Worm (Caenorhabditis elegans) whole organism, L4 larva: Measurements from ENCODE around the gene mpz-1.

Source experiments
- F10B5.3 ChIP-seq: sonication (generic microtip); optimal IDR thresholded peaks from 2 replicates; lab custom pipeline; 2016; ENCODE audit warnings: mild to moderate bottlenecking, missing genetic modification characterization, missing compliant biosample characterization
- F37D6.2 ChIP-seq: sonication (generic microtip); optimal IDR thresholded peaks from 2 replicates; lab custom pipeline; 2016; ENCODE audit warnings: mild to moderate bottlenecking, missing genetic modification characterization, missing compliant biosample characterization
- F44E2.7 ChIP-seq: fragments of 200-800 bp; sonication (Bioruptor generic); IDR thresholded peaks from 2 replicates; pipeline ENCODE4 v2.1.2; 2022; ENCODE audit warnings: missing genetic modification characterization, missing compliant biosample characterization
- T20F7.1 ChIP-seq: fragments of 200-800 bp; sonication (Bioruptor generic); optimal IDR thresholded peaks from 2 replicates; lab custom pipeline; 2018; ENCODE audit warnings: mild to moderate bottlenecking, missing genetic modification characterization, missing compliant biosample characterization
- T26A8.4 ChIP-seq: fragments of 200-800 bp; sonication (Bioruptor generic); IDR thresholded peaks from 2 replicates; pipeline ENCODE4 v1.3.6; 2022; ENCODE audit warnings: missing genetic modification characterization, missing compliant biosample characterization
- Y105C5A.15 ChIP-seq: fragments of 200-800 bp; sonication (Bioruptor generic); IDR thresholded peaks from 2 replicates; pipeline ENCODE4 v1.3.6; 2022; ENCODE audit warnings: missing genetic modification characterization, missing compliant biosample characterization
- ZK546.5 ChIP-seq, 2 experiments: sonication (generic microtip); optimal IDR thresholded peaks; 2 replicates each; lab custom pipeline; 2017; ENCODE audit warnings: missing biosample characterization in 2 of 2, missing genetic modification characterization in 2 of 2
- aly-2 ChIP-seq: sonication (generic microtip); optimal IDR thresholded peaks from 2 replicates; lab custom pipeline; 2018; ENCODE audit warnings: missing biosample characterization, missing genetic modification characterization
- attf-4 ChIP-seq: sonication (generic microtip); optimal IDR thresholded peaks from 3 replicates; lab custom pipeline; 2017; ENCODE audit warnings: missing biosample characterization, missing genetic modification characterization
- ceh-62 ChIP-seq: sonication (generic microtip); optimal IDR thresholded peaks from 2 replicates; lab custom pipeline; 2017; ENCODE audit warnings: missing biosample characterization, missing genetic modification characterization
- ctbp-1 ChIP-seq: fragments of 200-800 bp; sonication (Bioruptor generic); IDR thresholded peaks from 2 replicates; pipeline ENCODE4 v1.3.6; 2022; ENCODE audit warnings: missing genetic modification reagents, missing genetic modification characterization, missing compliant biosample characterization
- daf-12 ChIP-seq: fragments of 150-350 bp; optimal IDR thresholded peaks from 2 replicates; lab custom pipeline; 2014; ENCODE audit warnings: missing biosample characterization, missing genetic modification reagents, missing genetic modification characterization
- daf-16 ChIP-seq, 3 experiments: sonication (generic microtip); optimal IDR thresholded peaks; 2 replicates each; lab custom pipeline; 2016 to 2017; ENCODE audit warnings: missing genetic modification characterization in 3 of 3, missing genetic modification reagents in 3 of 3, mild to moderate bottlenecking in 2 of 3, missing compliant biosample characterization in 2 of 3, missing biosample characterization in 1 of 3, moderate library complexity in 1 of 3
- daf-8 ChIP-seq: fragments of 200-800 bp; sonication (Bioruptor generic); IDR thresholded peaks from 2 replicates; pipeline ENCODE4 v1.3.6; 2022; ENCODE audit warnings: missing genetic modification characterization, missing compliant biosample characterization
- dmd-9 ChIP-seq: fragments of 200-800 bp; sonication (Bioruptor generic); IDR thresholded peaks from 2 replicates; pipeline ENCODE4 v1.3.6; 2022; ENCODE audit warnings: missing genetic modification reagents, missing genetic modification characterization, missing compliant biosample characterization
- dpl-1 ChIP-seq: fragments of 150-350 bp; optimal IDR thresholded peaks from 2 replicates; lab custom pipeline; 2014; ENCODE audit warnings: missing biosample characterization, missing genetic modification reagents, missing genetic modification characterization
- egl-27 ChIP-seq: sonication (generic microtip); optimal IDR thresholded peaks from 3 replicates; lab custom pipeline; 2017; ENCODE audit warnings: missing biosample characterization, missing genetic modification reagents, missing genetic modification characterization
- egl-43 ChIP-seq: fragments of 200-800 bp; sonication (Bioruptor generic); IDR thresholded peaks from 2 replicates; pipeline ENCODE4 v1.3.6; 2022; ENCODE audit warnings: missing genetic modification reagents, missing genetic modification characterization, missing compliant biosample characterization
- fos-1 ChIP-seq: fragments of 150-350 bp; optimal IDR thresholded peaks from 2 replicates; lab custom pipeline; 2014; ENCODE audit warnings: missing biosample characterization, missing genetic modification characterization
- hif-1 ChIP-seq, 2 experiments: sonication (generic microtip); optimal IDR thresholded peaks; 2 replicates each; lab custom pipeline; 2016 to 2017; ENCODE audit warnings: missing compliant biosample characterization in 2 of 2, missing genetic modification characterization in 2 of 2, missing genetic modification reagents in 2 of 2, missing genotype in 2 of 2, mild to moderate bottlenecking in 1 of 2
- hlh-11 ChIP-seq: fragments of 200-800 bp; sonication (Bioruptor generic); optimal IDR thresholded peaks from 2 replicates; lab custom pipeline; 2018; ENCODE audit warnings: mild to moderate bottlenecking, missing genetic modification characterization, missing compliant biosample characterization
- jun-1 ChIP-seq: fragments of 150-350 bp; optimal IDR thresholded peaks from 2 replicates; lab custom pipeline; 2014; ENCODE audit warnings: missing biosample characterization, missing genetic modification reagents, missing genetic modification characterization
- lin-13 ChIP-seq: fragments of 150-350 bp; optimal IDR thresholded peaks from 2 replicates; lab custom pipeline; 2014; ENCODE audit warnings: missing biosample characterization, missing genetic modification reagents, missing genetic modification characterization
- lin-15B ChIP-seq: fragments of 150-350 bp; sonication (generic microtip); optimal IDR thresholded peaks from 3 replicates; lab custom pipeline; 2014; ENCODE audit warnings: missing biosample characterization, missing genetic modification characterization
- lin-29 ChIP-seq: fragments of 200-800 bp; sonication (Bioruptor generic); IDR thresholded peaks from 2 replicates; pipeline ENCODE4 v1.3.6; 2022; ENCODE audit warnings: missing genetic modification reagents, missing genetic modification characterization, missing compliant biosample characterization
- lin-38 ChIP-seq: fragments of 200-800 bp; sonication (Bioruptor generic); IDR thresholded peaks from 2 replicates; pipeline ENCODE4 v1.3.6; 2022; ENCODE audit warnings: missing genetic modification reagents, missing genetic modification characterization, missing compliant biosample characterization
- lsy-2 ChIP-seq, 2 experiments: fragments of 150-350 bp in 1 of 2; sonication (generic microtip) in 1 of 2; optimal IDR thresholded peaks; 2 replicates each; lab custom pipeline; 2014 to 2017; ENCODE audit warnings: missing biosample characterization in 2 of 2, missing genetic modification characterization in 2 of 2
- mdl-1 ChIP-seq, 2 experiments: fragments of 150-350 bp in 1 of 2; sonication (generic microtip) in 1 of 2; optimal IDR thresholded peaks; 2 replicates each; lab custom pipeline; 2014 to 2017; ENCODE audit warnings: missing biosample characterization in 2 of 2, missing genetic modification characterization in 2 of 2
- mep-1 ChIP-seq: fragments of 150-350 bp; sonication (generic microtip); optimal IDR thresholded peaks from 3 replicates; lab custom pipeline; 2014; ENCODE audit warnings: missing biosample characterization, missing genetic modification characterization
- mes-2 ChIP-seq: sonication (generic microtip); optimal IDR thresholded peaks from 2 replicates; lab custom pipeline; 2016; ENCODE audit warnings: missing genotype, mild to moderate bottlenecking, missing genetic modification characterization, missing compliant biosample characterization; ENCODE audit not compliant: poor library complexity, severe bottlenecking
- nhr-10 ChIP-seq: fragments of 150-350 bp; optimal IDR thresholded peaks from 2 replicates; lab custom pipeline; 2014; ENCODE audit warnings: missing biosample characterization, missing genetic modification characterization
- nhr-102 ChIP-seq: sonication (generic microtip); optimal IDR thresholded peaks from 2 replicates; lab custom pipeline; 2016; ENCODE audit warnings: mild to moderate bottlenecking, missing genetic modification characterization, moderate library complexity, missing compliant biosample characterization
- nhr-11 ChIP-seq: fragments of 150-350 bp; optimal IDR thresholded peaks from 2 replicates; lab custom pipeline; 2014; ENCODE audit warnings: missing biosample characterization, missing genetic modification characterization
- nhr-237 ChIP-seq: sonication (generic microtip); optimal IDR thresholded peaks from 2 replicates; lab custom pipeline; 2017; ENCODE audit warnings: missing biosample characterization, missing genetic modification characterization
- nhr-25 ChIP-seq: sonication (generic microtip); optimal IDR thresholded peaks from 2 replicates; lab custom pipeline; 2017; ENCODE audit warnings: missing genetic modification characterization, mild to moderate bottlenecking, missing compliant biosample characterization, antibody characterized with exemption, moderate library complexity, borderline replicate concordance; ENCODE audit not compliant: insufficient read depth
- nhr-28 ChIP-seq: fragments of 150-350 bp; optimal IDR thresholded peaks from 2 replicates; lab custom pipeline; 2014; ENCODE audit warnings: missing biosample characterization, missing genetic modification characterization
- nhr-41 ChIP-seq: fragments of 200-800 bp; sonication (Bioruptor generic); IDR thresholded peaks from 2 replicates; pipeline ENCODE4 v1.3.6; 2022; ENCODE audit warnings: missing genetic modification reagents, missing genetic modification characterization, missing compliant biosample characterization
- nhr-42 ChIP-seq: fragments of 200-800 bp; sonication (Bioruptor generic); IDR thresholded peaks from 2 replicates; pipeline ENCODE4 v1.3.6; 2022; ENCODE audit warnings: missing genetic modification characterization, missing compliant biosample characterization
- pha-4 ChIP-seq, 2 experiments: fragments of 150-350 bp in 1 of 2; fragments of 200-800 bp in 1 of 2; sonication (Bioruptor generic) in 1 of 2; IDR thresholded peaks in 1 of 2; optimal IDR thresholded peaks in 1 of 2; 2 replicates each; pipeline versions ENCODE4 v1.3.6 to Lab custom; 2014 to 2022; ENCODE audit warnings: missing genetic modification characterization in 2 of 2, missing genetic modification reagents in 2 of 2, missing biosample characterization in 1 of 2, missing compliant biosample characterization in 1 of 2
- pqm-1 ChIP-seq: sonication (generic microtip); optimal IDR thresholded peaks from 2 replicates; lab custom pipeline; 2017; ENCODE audit warnings: missing biosample characterization, missing genetic modification characterization
- skn-1 ChIP-seq: fragments of 150-350 bp; optimal IDR thresholded peaks from 2 replicates; lab custom pipeline; 2014; ENCODE audit warnings: missing biosample characterization, missing genetic modification characterization
- spr-1 ChIP-seq: sonication (generic microtip); optimal IDR thresholded peaks from 2 replicates; lab custom pipeline; 2016; ENCODE audit warnings: mild to moderate bottlenecking, missing genetic modification characterization, missing compliant biosample characterization
- tag-97 ChIP-seq: fragments of 200-800 bp; sonication (Bioruptor generic); IDR thresholded peaks from 2 replicates; pipeline ENCODE4 v1.3.6; 2022; ENCODE audit warnings: missing genetic modification characterization, missing compliant biosample characterization
- vab-7 ChIP-seq: fragments of 200-800 bp; sonication (Bioruptor generic); IDR thresholded peaks from 2 replicates; pipeline ENCODE4 v1.3.6; 2022; ENCODE audit warnings: missing genetic modification reagents, missing genetic modification characterization, missing compliant biosample characterization
- zfp-2 ChIP-seq: sonication (generic microtip); optimal IDR thresholded peaks from 2 replicates; lab custom pipeline; 2016; ENCODE audit warnings: mild to moderate bottlenecking, missing genetic modification characterization, missing compliant biosample characterization

mpz-1 gene

ce11 chrII:10824046-10824445 lies 46.1 kb upstream of the mpz-1 start, which contains the start of the genes R06F6.12 and mix-1 (continued):
- no peak for TF ChIP-seq egl-27
- no peak for TF ChIP-seq F10B5.3 (tag; lab: Kevin White, UChicago)

- TF ChIP-seq dmd-9 (GFP tag; lab: Robert Waterston, UW) (no peak), nhr-41 (GFP tag; lab: Robert Waterston, UW) (no peak), tag-97 (GFP tag; lab: Robert Waterston, UW) (no peak), aly-2 (tag; lab: Kevin White, UChicago) (no peak), attf-4 (tag; lab: Kevin White, UChicago) (no peak), spr-1 (tag; lab: Kevin White, UChicago) (no peak), nhr-25 (tag; lab: Kevin White, UChicago) (no peak), F37D6.2 (no peak), jun-1 (tag; lab: Kevin White, UChicago) (no peak), daf-8 (no peak), zfp-2 (tag; lab: Kevin White, UChicago) (no peak), T20F7.1 (no peak), ctbp-1 (GFP tag; lab: Robert Waterston, UW) (no peak), ceh-62 (tag; lab: Kevin White, UChicago) (no peak), hlh-11 (tag; lab: Kevin White, UChicago) (no peak), Y105C5A.15 (GFP tag; lab: Robert Waterston, UW) (no peak), nhr-28 (peak; percentile 56), daf-12 (no peak), mep-1 (tag; lab: Kevin White, UChicago) (no peak), pqm-1 (tag; lab: Kevin White, UChicago) (peak; percentile 9), lin-38 (GFP tag; lab: Robert Waterston, UW) (peak; percentile 17; the same call in 1 of the 2 replicates), vab-7 (GFP tag; lab: Robert Waterston, UW) (no peak), egl-43 (no peak), mes-2 (no peak), nhr-11 (tag; lab: Kevin White, UChicago) (no peak), nhr-237 (tag; lab: Kevin White, UChicago) (no peak), lin-15B (tag; lab: Kevin White, UChicago) (no peak), mdl-1 (tag; optimal IDR thresholded peaks at IDR 0.05; lab: Kevin White, UChicago) (no peak), daf-16 (GFP tag; optimal IDR thresholded peaks at IDR 0.05; lab: Kevin White, UChicago) (no peak), daf-16 (tag; optimal IDR thresholded peaks at IDR 0.05; lab: Kevin White, UChicago) (peak; percentile 63)
Observed at ce11 chrII:10820679-10821078, 42.8 kb upstream of the mpz-1 start, which contains the start of gene ech-4. Gene ech-4, plus strand, starts transcription at chrII:10821031.

- TF ChIP-seq lin-29 (GFP tag; lab: Robert Waterston, UW) (no peak), nhr-102 (no peak), skn-1 (tag; lab: Kevin White, UChicago) (no peak), hif-1 (tag; optimal IDR thresholded peaks at IDR 0.05; lab: Kevin White, UChicago) (no peak), lin-13 (peak; percentile 5), ZK546.5 (tag; optimal IDR thresholded peaks at IDR 0.05; lab: Kevin White, UChicago) (no peak), nhr-42 (GFP tag; lab: Robert Waterston, UW) (no peak), fos-1 (tag; lab: Kevin White, UChicago) (no peak), nhr-28 (peak; percentile 9), T26A8.4 (GFP tag; lab: Robert Waterston, UW) (no peak), nhr-10 (tag; lab: Kevin White, UChicago) (no peak), dpl-1 (GFP tag; lab: Kevin White, UChicago) (peak; percentile 20), pha-4 (GFP tag; IDR thresholded peaks at IDR 0.05; lab: Robert Waterston, UW) (no peak), pha-4 (tag; optimal IDR thresholded peaks at IDR 0.05; lab: Kevin White, UChicago) (peak; percentile 11), lsy-2 (tag; optimal IDR thresholded peaks at IDR 0.05; lab: Kevin White, UChicago) (peak in 1 of 2 experiments; percentile 29), F44E2.7 (GFP tag; lab: Robert Waterston, UW) (no peak), aly-2 (tag; lab: Kevin White, UChicago) (no peak), lin-38 (GFP tag; lab: Robert Waterston, UW) (peak; percentile 82), mes-2 (peak; percentile 61)
- TF ChIP-seq, all 104 proteins: peak for 7
Observed at ce11 chrII:10819928-10820423, 42.0 kb upstream of the mpz-1 start, which contains the start of gene R06F6.8. Gene R06F6.8, minus strand, starts transcription at chrII:10819978.
